Fruit fly (Drosophila melanogaster): ENCODE measurements around the gene Usp32.

Usp32 gene

dm6 chr3L:19834143-19834794, 36.7 kb upstream of the Usp32 start, which contains the start of the genes trc and CG32221 (continued):
- peak; percentile 34 for TF ChIP-seq zfh2 (GFP tag; optimal IDR thresholded peaks at IDR 0.05)
- no peak for TF ChIP-seq CG13296 (GFP tag; optimal IDR thresholded peaks at IDR 0.05)
- TF ChIP-seq CG10979 (tag; optimal IDR thresholded peaks at IDR 0.05) = no peak
- TF ChIP-seq CG18262 (tag; optimal IDR thresholded peaks at IDR 0.05) = no peak
- TF ChIP-seq so (GFP tag; IDR thresholded peaks at IDR 0.05) = 0 out of 3 replicates have a peak, but pooled peaks have one; percentile 9
- TF ChIP-seq CG1529 (GFP tag; optimal IDR thresholded peaks at IDR 0.05) = no peak
- TF ChIP-seq ato (GFP tag; IDR thresholded peaks at IDR 0.05; ENCODE audit: partially characterized antibody) = no peak
- peak; percentile 54 for TF ChIP-seq CG13424 (tag; optimal IDR thresholded peaks at IDR 0.05)
- TF ChIP-seq her (GFP tag; optimal IDR thresholded peaks at IDR 0.05) = no peak
- no peak for TF ChIP-seq Oaz (GFP tag; IDR thresholded peaks at IDR 0.05)
- TF ChIP-seq wor (GFP tag; IDR thresholded peaks at IDR 0.05) = no peak
- TF ChIP-seq eyg (GFP tag; optimal IDR thresholded peaks at IDR 0.05) = no peak
- no peak for TF ChIP-seq corto (GFP tag; optimal IDR thresholded peaks at IDR 0.05)
- no peak for TF ChIP-seq btn (GFP tag; optimal IDR thresholded peaks at IDR 0.05)
- TF ChIP-seq Gug (GFP tag; IDR thresholded peaks at IDR 0.05) = peak; percentile 53; the same call in 2 of the 4 replicates
- TF ChIP-seq zfh1 (GFP tag; IDR thresholded peaks at IDR 0.05) = peak; percentile 52; the same call in 2 of the 3 replicates
- no peak for TF ChIP-seq Poxn (GFP tag; IDR thresholded peaks at IDR 0.05)
- TF ChIP-seq CG17802 (tag; optimal IDR thresholded peaks at IDR 0.05) = peak; percentile 36
- TF ChIP-seq gem (tag; optimal IDR thresholded peaks at IDR 0.05) = no peak
- TF ChIP-seq ash1 (GFP tag; optimal IDR thresholded peaks at IDR 0.05) = no peak
- no peak for TF ChIP-seq run (tag; optimal IDR thresholded peaks at IDR 0.05)
- TF ChIP-seq CG32772 (GFP tag; IDR thresholded peaks at IDR 0.05) = no peak
- TF ChIP-seq CG17829 (tag; optimal IDR thresholded peaks at IDR 0.05) = peak; percentile 38
- peak; percentile 73 for TF ChIP-seq sens (GFP tag)
- TF ChIP-seq Nf-YB (GFP tag; optimal IDR thresholded peaks at IDR 0.05) = peak; percentile 13
- TF ChIP-seq kah (GFP tag; optimal IDR thresholded peaks at IDR 0.05) = peak; percentile 11
- TF ChIP-seq lov (optimal IDR thresholded peaks at IDR 0.05) = no peak
- 0 out of 3 replicates have a peak, but pooled peaks have one; percentile 41 for TF ChIP-seq lov (GFP tag; IDR thresholded peaks at IDR 0.05)
- TF ChIP-seq dysf (GFP tag; IDR thresholded peaks at IDR 0.05) = peak; percentile 25; the same call in 1 of the 3 replicates
- peak; percentile 14 for TF ChIP-seq Dad (GFP tag; optimal IDR thresholded peaks at IDR 0.05)
- TF ChIP-seq CG12391 (tag; optimal IDR thresholded peaks at IDR 0.05) = peak; percentile 53
- TF ChIP-seq az2 (GFP tag; optimal IDR thresholded peaks at IDR 0.05) = no peak
- TF ChIP-seq Sry-δ (GFP tag; optimal IDR thresholded peaks at IDR 0.05) = peak; percentile 74
- TF ChIP-seq maf-S (GFP tag; optimal IDR thresholded peaks at IDR 0.05) = no peak
- 0 out of 2 replicates have a peak, but pooled peaks have one; percentile 7 for TF ChIP-seq CG14441 (GFP tag; IDR thresholded peaks at IDR 0.05)
- TF ChIP-seq NfI (GFP tag; optimal IDR thresholded peaks at IDR 0.05) = peak; percentile 84
- TF ChIP-seq HLH54F (GFP tag; optimal IDR thresholded peaks at IDR 0.05) = no peak
- no peak for TF ChIP-seq CG31441 (GFP tag; IDR thresholded peaks at IDR 0.05)
- peak; percentile 65 for TF ChIP-seq CG13775 (GFP tag; optimal IDR thresholded peaks at IDR 0.05)
- TF ChIP-seq HmgD (GFP tag; optimal IDR thresholded peaks at IDR 0.05) = no peak
- TF ChIP-seq NFAT (GFP tag; IDR thresholded peaks at IDR 0.05) = peak; percentile 78
- TF ChIP-seq lbe (GFP tag; optimal IDR thresholded peaks at IDR 0.05) = no peak
- TF ChIP-seq Ets97D (GFP tag; optimal IDR thresholded peaks at IDR 0.05) = peak; percentile 96
- TF ChIP-seq vfl (GFP tag; optimal IDR thresholded peaks at IDR 0.05) = no peak
- TF ChIP-seq CG9727 (GFP tag; optimal IDR thresholded peaks at IDR 0.05) = peak; percentile 38
- TF ChIP-seq Usf (GFP tag; optimal IDR thresholded peaks at IDR 0.05) = no peak
- TF ChIP-seq dpn (GFP tag; optimal IDR thresholded peaks at IDR 0.05) = peak; percentile 19 to 43
- TF ChIP-seq CG30403 (GFP tag; optimal IDR thresholded peaks at IDR 0.05) = peak; percentile 45
- no peak for TF ChIP-seq Nf-YA (GFP tag; IDR thresholded peaks at IDR 0.05)
- TF ChIP-seq cg (GFP tag; optimal IDR thresholded peaks at IDR 0.05) = no peak
- peak; percentile 98 for TF ChIP-seq CG17385 (GFP tag; optimal IDR thresholded peaks at IDR 0.05)

Measured in whole organism, embryonic.